Worm (Caenorhabditis elegans) whole organism, L4 larva: ENCODE measurements around the gene pptr-2.

ENCODE experiments used
- D1046.2 ChIP-seq: fragments of 200-800 bp; sonication (Bioruptor generic); IDR thresholded peaks from 2 replicates; pipeline ENCODE4 v1.3.6; 2022; ENCODE audit warnings: missing genetic modification characterization, missing compliant biosample characterization
- F37D6.2 ChIP-seq: sonication (generic microtip); optimal IDR thresholded peaks from 2 replicates; lab custom pipeline; 2016; ENCODE audit warnings: mild to moderate bottlenecking, missing genetic modification characterization, missing compliant biosample characterization
- F49E8.2 ChIP-seq: sonication (generic microtip); optimal IDR thresholded peaks from 2 replicates; lab custom pipeline; 2016; ENCODE audit warnings: missing compliant biosample characterization, mild to moderate bottlenecking, missing genetic modification characterization, borderline replicate concordance
- T20F7.1 ChIP-seq: fragments of 200-800 bp; sonication (Bioruptor generic); optimal IDR thresholded peaks from 2 replicates; lab custom pipeline; 2018; ENCODE audit warnings: mild to moderate bottlenecking, missing genetic modification characterization, missing compliant biosample characterization
- Y75B8A.6 ChIP-seq: fragments of 200-800 bp; sonication (Bioruptor generic); IDR thresholded peaks from 2 replicates; pipeline ENCODE4 v1.3.6; 2022; ENCODE audit warnings: missing genetic modification reagents, missing genetic modification characterization, missing compliant biosample characterization
- aha-1 ChIP-seq: fragments of 150-350 bp; peaks from one replicate; lab custom pipeline; 2014; ENCODE audit warnings: missing biosample characterization, missing genetic modification characterization
- ceh-62 ChIP-seq: sonication (generic microtip); optimal IDR thresholded peaks from 2 replicates; lab custom pipeline; 2017; ENCODE audit warnings: missing biosample characterization, missing genetic modification characterization
- ces-1 ChIP-seq: fragments of 150-350 bp; sonication (generic microtip); optimal IDR thresholded peaks from 4 replicates; lab custom pipeline; 2014; ENCODE audit warnings: missing biosample characterization, missing genetic modification reagents, missing genetic modification characterization
- cey-2 ChIP-seq: sonication (generic microtip); optimal IDR thresholded peaks from 3 replicates; lab custom pipeline; 2017; ENCODE audit warnings: missing genetic modification characterization, mild to moderate bottlenecking, missing compliant biosample characterization, antibody characterized with exemption, borderline replicate concordance; ENCODE audit not compliant: insufficient read depth
- ctbp-1 ChIP-seq: fragments of 200-800 bp; sonication (Bioruptor generic); IDR thresholded peaks from 2 replicates; pipeline ENCODE4 v1.3.6; 2022; ENCODE audit warnings: missing genetic modification reagents, missing genetic modification characterization, missing compliant biosample characterization
- daf-8 ChIP-seq: fragments of 200-800 bp; sonication (Bioruptor generic); IDR thresholded peaks from 2 replicates; pipeline ENCODE4 v1.3.6; 2022; ENCODE audit warnings: missing genetic modification characterization, missing compliant biosample characterization
- dmd-6 ChIP-seq: fragments of 200-800 bp; sonication (Bioruptor generic); IDR thresholded peaks from 2 replicates; pipeline ENCODE4 v1.3.6; 2022; ENCODE audit warnings: missing genetic modification reagents, missing genetic modification characterization, missing compliant biosample characterization
- dmd-8 ChIP-seq: fragments of 200-800 bp; sonication (Bioruptor generic); IDR thresholded peaks from 2 replicates; pipeline ENCODE4 v1.3.6; 2022; ENCODE audit warnings: missing genetic modification characterization, missing compliant biosample characterization
- duxl-1 ChIP-seq: sonication (generic microtip); optimal IDR thresholded peaks from 2 replicates; lab custom pipeline; 2016; ENCODE audit warnings: mild to moderate bottlenecking, missing genetic modification characterization, moderate library complexity, missing compliant biosample characterization; ENCODE audit not compliant: poor library complexity
- dve-1 ChIP-seq: sonication (generic microtip); optimal IDR thresholded peaks from 2 replicates; lab custom pipeline; 2017; ENCODE audit warnings: antibody characterized with exemption, mild to moderate bottlenecking, missing genetic modification characterization, missing compliant biosample characterization; ENCODE audit not compliant: insufficient read depth
- egl-27 ChIP-seq: sonication (generic microtip); optimal IDR thresholded peaks from 3 replicates; lab custom pipeline; 2017; ENCODE audit warnings: missing biosample characterization, missing genetic modification reagents, missing genetic modification characterization
- egl-43 ChIP-seq: fragments of 200-800 bp; sonication (Bioruptor generic); IDR thresholded peaks from 2 replicates; pipeline ENCODE4 v1.3.6; 2022; ENCODE audit warnings: missing genetic modification reagents, missing genetic modification characterization, missing compliant biosample characterization
- fkh-10 ChIP-seq: fragments of 150-350 bp; optimal IDR thresholded peaks from 2 replicates; lab custom pipeline; 2014; ENCODE audit warnings: missing biosample characterization, missing genetic modification reagents, missing genetic modification characterization
- hlh-11 ChIP-seq: fragments of 200-800 bp; sonication (Bioruptor generic); optimal IDR thresholded peaks from 2 replicates; lab custom pipeline; 2018; ENCODE audit warnings: mild to moderate bottlenecking, missing genetic modification characterization, missing compliant biosample characterization
- hlh-30 ChIP-seq: sonication (generic microtip); optimal IDR thresholded peaks from 2 replicates; lab custom pipeline; 2017; ENCODE audit warnings: antibody characterized with exemption, mild to moderate bottlenecking, missing genetic modification characterization, missing compliant biosample characterization; ENCODE audit not compliant: insufficient read depth
- hmg-1.1 ChIP-seq: fragments of 200-800 bp; sonication (Bioruptor generic); IDR thresholded peaks from 2 replicates; pipeline ENCODE4 v1.3.6; 2022; ENCODE audit warnings: missing genetic modification reagents, missing genetic modification characterization, missing compliant biosample characterization
- lin-29 ChIP-seq: fragments of 200-800 bp; sonication (Bioruptor generic); IDR thresholded peaks from 2 replicates; pipeline ENCODE4 v1.3.6; 2022; ENCODE audit warnings: missing genetic modification reagents, missing genetic modification characterization, missing compliant biosample characterization
- madf-9 ChIP-seq: fragments of 200-800 bp; sonication (Bioruptor generic); conservative IDR thresholded peaks from 2 replicates; pipeline ENCODE4 v1.3.6; 2022; ENCODE audit warnings: missing genetic modification reagents, missing genetic modification characterization, missing compliant biosample characterization
- mdl-1 ChIP-seq, 2 experiments: fragments of 150-350 bp in 1 of 2; sonication (generic microtip) in 1 of 2; optimal IDR thresholded peaks; 2 replicates each; lab custom pipeline; 2014 to 2017; ENCODE audit warnings: missing biosample characterization in 2 of 2, missing genetic modification characterization in 2 of 2
- nhr-10 ChIP-seq: fragments of 150-350 bp; optimal IDR thresholded peaks from 2 replicates; lab custom pipeline; 2014; ENCODE audit warnings: missing biosample characterization, missing genetic modification characterization
- nhr-11 ChIP-seq: fragments of 150-350 bp; optimal IDR thresholded peaks from 2 replicates; lab custom pipeline; 2014; ENCODE audit warnings: missing biosample characterization, missing genetic modification characterization
- nhr-237 ChIP-seq: sonication (generic microtip); optimal IDR thresholded peaks from 2 replicates; lab custom pipeline; 2017; ENCODE audit warnings: missing biosample characterization, missing genetic modification characterization
- nhr-28 ChIP-seq: fragments of 150-350 bp; optimal IDR thresholded peaks from 2 replicates; lab custom pipeline; 2014; ENCODE audit warnings: missing biosample characterization, missing genetic modification characterization
- nhr-41 ChIP-seq: fragments of 200-800 bp; sonication (Bioruptor generic); IDR thresholded peaks from 2 replicates; pipeline ENCODE4 v1.3.6; 2022; ENCODE audit warnings: missing genetic modification reagents, missing genetic modification characterization, missing compliant biosample characterization
- nhr-76 ChIP-seq: fragments of 150-350 bp; optimal IDR thresholded peaks from 2 replicates; lab custom pipeline; 2014; ENCODE audit warnings: missing biosample characterization, missing genetic modification characterization
- nhr-77 ChIP-seq: fragments of 150-350 bp; optimal IDR thresholded peaks from 2 replicates; lab custom pipeline; 2014; ENCODE audit warnings: missing biosample characterization, missing genetic modification characterization
- pqm-1 ChIP-seq: sonication (generic microtip); optimal IDR thresholded peaks from 2 replicates; lab custom pipeline; 2017; ENCODE audit warnings: missing biosample characterization, missing genetic modification characterization
- sdz-12 ChIP-seq: fragments of 200-800 bp; sonication (Bioruptor generic); optimal IDR thresholded peaks from 2 replicates; lab custom pipeline; 2018; ENCODE audit warnings: mild to moderate bottlenecking, missing genetic modification characterization, missing compliant biosample characterization
- snpc-1.2 ChIP-seq: fragments of 200-800 bp; sonication (Bioruptor generic); IDR thresholded peaks from 2 replicates; pipeline ENCODE4 v1.3.6; 2022; ENCODE audit warnings: missing genetic modification reagents, missing genetic modification characterization, missing compliant biosample characterization
- tag-97 ChIP-seq: fragments of 200-800 bp; sonication (Bioruptor generic); IDR thresholded peaks from 2 replicates; pipeline ENCODE4 v1.3.6; 2022; ENCODE audit warnings: missing genetic modification characterization, missing compliant biosample characterization
- unc-62 ChIP-seq, 3 experiments: fragments of 150-350 bp in 1 of 3; sonication (generic microtip); optimal IDR thresholded peaks in 2 of 3; peaks in 1 of 3; 1 replicate in 1 of 3; 2 replicates in 2 of 3; lab custom pipeline; 2014 to 2017; ENCODE audit warnings: missing biosample characterization in 3 of 3, missing genetic modification characterization in 3 of 3, missing genetic modification reagents in 3 of 3, missing genotype in 1 of 3
- zag-1 ChIP-seq: fragments of 150-350 bp; optimal IDR thresholded peaks from 2 replicates; lab custom pipeline; 2014; ENCODE audit warnings: missing biosample characterization, missing genetic modification characterization
- ztf-7 ChIP-seq: fragments of 150-350 bp; optimal IDR thresholded peaks from 2 replicates; lab custom pipeline; 2014; ENCODE audit warnings: missing biosample characterization, missing genetic modification characterization

Gene pptr-2

DNA sequence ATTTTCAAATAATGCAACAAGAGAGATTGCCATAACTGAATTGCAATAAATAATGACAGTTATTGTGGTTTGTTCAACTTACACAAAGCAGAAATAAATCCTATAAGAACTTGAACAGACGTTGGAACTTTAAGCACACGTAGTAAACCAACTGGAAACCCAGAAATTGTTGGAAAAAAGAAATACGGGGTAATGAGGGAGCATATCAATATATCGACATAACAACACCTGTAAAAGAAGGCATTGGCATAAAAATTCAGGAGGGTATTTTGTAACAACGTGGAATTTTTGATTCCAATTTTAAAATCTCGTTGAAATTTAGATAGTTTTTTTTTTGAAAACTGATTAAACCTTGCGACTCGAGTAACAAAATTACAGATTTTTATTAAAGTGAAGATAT lies 21.8 kb upstream of the pptr-2 start:
- TF ChIP-seq zag-1 (tag; lab: Kevin White, UChicago) (no peak), aha-1 (peak; percentile 92)

DNA sequence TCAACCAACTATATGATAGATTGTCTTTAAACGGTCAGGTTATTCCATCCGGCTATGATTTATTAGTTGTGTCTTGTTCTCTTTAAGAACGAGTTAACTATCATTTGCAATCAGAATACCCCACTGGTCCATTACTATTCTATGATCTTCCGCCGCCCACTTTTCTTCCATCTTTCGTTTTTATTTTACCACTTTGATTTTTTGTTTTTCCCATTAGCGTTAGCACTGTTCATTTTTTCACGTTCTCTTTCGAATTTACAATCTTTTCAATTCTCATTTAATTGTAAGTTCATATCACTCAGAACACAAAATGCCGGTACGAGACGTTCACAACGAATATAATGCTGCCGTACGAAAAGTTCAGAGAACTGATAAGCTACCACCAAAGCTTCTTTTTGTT lies 19.1 kb upstream of the pptr-2 start, which contains the start of gene T04C12.7:
Gene T04C12.7 (plus strand): TSS at position 301 of the 400 bp plus-strand sequence.
- TF ChIP-seq unc-62 (GFP tag; optimal IDR thresholded peaks at IDR 0.05 in 1 of 2; lab: Kevin White, UChicago) (peak in 1 of 2 experiments; percentile 58), unc-62 (tag; optimal IDR thresholded peaks at IDR 0.05; lab: Kevin White, UChicago) (no peak), daf-8 (GFP tag; lab: Robert Waterston, UW) (no peak)

DNA sequence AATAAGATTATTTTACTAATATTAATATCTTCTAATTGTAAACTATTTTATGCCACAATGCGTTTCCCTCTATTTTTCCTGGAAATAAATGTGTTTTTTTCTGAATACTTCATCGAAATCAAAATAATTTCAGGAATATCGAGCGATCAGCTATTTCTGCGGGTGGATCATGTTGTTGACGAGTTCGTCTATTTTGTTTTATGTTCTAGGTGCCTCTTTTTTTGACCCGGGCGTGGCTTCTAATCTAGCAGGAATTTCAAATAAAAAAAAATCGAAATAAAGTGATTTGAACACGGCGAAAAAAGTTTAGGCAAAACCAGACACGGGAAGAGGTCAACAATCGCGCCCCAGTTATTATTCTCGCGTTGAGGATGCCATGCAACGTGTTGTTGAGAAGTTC lies 17.2 kb upstream of the pptr-2 start, which contains the start of gene T04C12.33:
Gene T04C12.33 (plus strand): TSS at position 301 of the 400 bp plus-strand sequence.
- TF ChIP-seq aha-1 = peak; percentile 88
- TF ChIP-seq nhr-28 (tag; lab: Kevin White, UChicago) = no peak
- TF ChIP-seq, all 104 proteins: peak for 1

DNA sequence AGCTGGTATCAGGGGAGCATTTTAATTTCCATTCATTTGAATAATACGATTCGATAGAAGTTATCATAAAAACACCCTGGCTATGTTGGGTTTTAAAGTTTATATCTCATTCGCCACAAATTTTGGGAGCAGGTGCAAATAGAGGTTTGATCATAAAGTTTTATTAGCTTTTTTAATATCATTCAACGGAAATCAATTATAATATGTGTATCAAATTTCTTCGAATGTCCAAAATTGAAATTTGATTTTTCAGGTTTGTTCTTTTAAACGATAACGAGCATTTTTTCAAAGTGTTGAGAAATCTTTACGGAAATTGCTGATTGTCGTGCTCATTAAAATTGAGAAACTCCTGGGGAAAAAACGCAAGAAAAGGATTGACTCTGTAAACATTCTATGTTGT lies 13.9 kb upstream of the pptr-2 start, which contains the start of gene srh-74:
Gene srh-74 (minus strand): TSS at position 101 of the 400 bp plus-strand sequence.
- TF ChIP-seq F37D6.2 = no peak
- no peak for TF ChIP-seq madf-9 (GFP tag; lab: Robert Waterston, UW)
- TF ChIP-seq hlh-30 (tag; lab: Kevin White, UChicago) = no peak
- no peak for TF ChIP-seq T20F7.1 (GFP tag; lab: Kevin White, UChicago)
- TF ChIP-seq zag-1 (tag; lab: Kevin White, UChicago) = no peak
- TF ChIP-seq nhr-11 (tag; lab: Kevin White, UChicago) = no peak
- no peak for TF ChIP-seq ztf-7 (tag; lab: Kevin White, UChicago)
- TF ChIP-seq hmg-1.1 (GFP tag; lab: Robert Waterston, UW) = no peak
- TF ChIP-seq D1046.2 (GFP tag; lab: Robert Waterston, UW) = no peak
- TF ChIP-seq nhr-237 = no peak
- TF ChIP-seq sdz-12 (GFP tag; lab: Kevin White, UChicago) = no peak
- TF ChIP-seq, all 104 proteins: peak for 0

DNA sequence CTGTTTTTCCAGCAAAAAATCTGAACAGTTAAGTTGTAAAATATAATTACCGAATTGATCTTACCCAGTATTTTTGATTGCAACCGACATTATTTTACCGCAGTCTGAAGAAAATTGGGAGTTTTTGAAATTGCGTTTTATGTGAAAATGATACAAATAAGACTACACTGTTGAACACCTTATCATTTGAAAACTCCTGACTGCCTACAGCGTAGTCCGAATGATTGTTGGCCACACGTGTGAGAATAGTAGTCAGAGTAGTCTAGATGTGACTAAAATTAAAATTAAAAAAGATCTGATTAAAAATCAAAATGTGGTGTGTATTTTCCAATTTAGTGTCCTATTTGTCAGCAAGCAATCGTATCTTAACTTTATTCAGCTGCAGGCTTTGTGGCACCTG lies 12.0 kb upstream of the pptr-2 start, which contains the start of gene dhs-18:
Gene dhs-18 (minus strand): TSS at position 104 of the 400 bp plus-strand sequence.
- TF ChIP-seq nhr-77 (tag; lab: Kevin White, UChicago) = peak; percentile 67
- no peak for TF ChIP-seq F37D6.2
- peak; percentile 46 for TF ChIP-seq dmd-6 (GFP tag; lab: Robert Waterston, UW)
- no peak for TF ChIP-seq tag-97 (GFP tag; lab: Robert Waterston, UW)
- no peak for TF ChIP-seq nhr-76 (tag; lab: Kevin White, UChicago)
- TF ChIP-seq mdl-1 (tag; optimal IDR thresholded peaks at IDR 0.05; lab: Kevin White, UChicago) = peak in 1 of 2 experiments; percentile 53
- peak; percentile 42 for TF ChIP-seq pqm-1 (tag; lab: Kevin White, UChicago)
- no peak for TF ChIP-seq Y75B8A.6 (GFP tag; lab: Robert Waterston, UW)
- TF ChIP-seq egl-43 (GFP tag; lab: Robert Waterston, UW) = no peak
- no peak for TF ChIP-seq lin-29 (GFP tag; lab: Robert Waterston, UW)
- TF ChIP-seq ctbp-1 (GFP tag; lab: Robert Waterston, UW) = no peak
- TF ChIP-seq snpc-1.2 (GFP tag; lab: Robert Waterston, UW) = no peak
- TF ChIP-seq hlh-11 (tag; lab: Kevin White, UChicago) = peak; percentile 11
- no peak for TF ChIP-seq dmd-8 (GFP tag; lab: Robert Waterston, UW)
- TF ChIP-seq sdz-12 (GFP tag; lab: Kevin White, UChicago) = no peak
- no peak for TF ChIP-seq duxl-1 (tag; lab: Kevin White, UChicago)
- TF ChIP-seq ceh-62 (tag; lab: Kevin White, UChicago) = no peak
- no peak for TF ChIP-seq F49E8.2 (tag; lab: Kevin White, UChicago)
- TF ChIP-seq fkh-10 = no peak
- TF ChIP-seq hlh-30 (tag; lab: Kevin White, UChicago) = peak; percentile 23
- no peak for TF ChIP-seq nhr-41 (GFP tag; lab: Robert Waterston, UW)
- TF ChIP-seq cey-2 (tag; lab: Kevin White, UChicago) = no peak
- TF ChIP-seq nhr-10 (tag; lab: Kevin White, UChicago) = no peak
- peak; percentile 9 for TF ChIP-seq dve-1 (tag; lab: Kevin White, UChicago)
- TF ChIP-seq ces-1 (GFP tag; lab: Kevin White, UChicago) = no peak
- peak; percentile 96 for TF ChIP-seq nhr-28 (tag; lab: Kevin White, UChicago)
- no peak for TF ChIP-seq egl-27 (tag; lab: Kevin White, UChicago)
- TF ChIP-seq unc-62 (GFP tag; optimal IDR thresholded peaks at IDR 0.05 in 1 of 2; lab: Kevin White, UChicago) = peak in 1 of 2 experiments; percentile 66
- TF ChIP-seq unc-62 (tag; optimal IDR thresholded peaks at IDR 0.05; lab: Kevin White, UChicago) = no peak
- TF ChIP-seq, all 104 proteins: peak for 9
